Worm (Caenorhabditis elegans) whole organism, L1 larva: ENCODE results near the gene K03B8.4.

Source experiments
- C04F5.9 ChIP-seq: sonication (generic microtip); optimal IDR thresholded peaks from 2 replicates; lab custom pipeline; 2016; ENCODE audit warnings: missing genetic modification characterization, missing compliant biosample characterization
- C16A3.4 ChIP-seq: fragments of 150-350 bp; optimal IDR thresholded peaks from 2 replicates; lab custom pipeline; 2014; ENCODE audit warnings: missing biosample characterization, missing genetic modification characterization
- C34B4.2 ChIP-seq: sonication (generic microtip); optimal IDR thresholded peaks from 2 replicates; lab custom pipeline; 2017; ENCODE audit warnings: mild to moderate bottlenecking, missing genetic modification characterization, missing compliant biosample characterization
- aha-1 ChIP-seq: fragments of 150-350 bp; optimal IDR thresholded peaks from 2 replicates; lab custom pipeline; 2014; ENCODE audit warnings: missing biosample characterization, missing genetic modification characterization
- aly-2 ChIP-seq: fragments of 150-350 bp; optimal IDR thresholded peaks from 2 replicates; lab custom pipeline; 2014; ENCODE audit warnings: missing biosample characterization, missing genetic modification characterization
- ama-1 ChIP-seq: fragments of 150-350 bp; optimal IDR thresholded peaks from 2 replicates; lab custom pipeline; 2014
- ceh-82 ChIP-seq, 3 experiments: fragments of 150-350 bp in 1 of 3; sonication (generic microtip) in 2 of 3; optimal IDR thresholded peaks; 2 replicates each; lab custom pipeline; 2014 to 2017; ENCODE audit warnings: missing biosample characterization in 3 of 3, missing genetic modification characterization in 3 of 3
- dpl-1 ChIP-seq, 3 experiments: fragments of 150-350 bp in 2 of 3; sonication (generic microtip) in 1 of 3; optimal IDR thresholded peaks; 2 replicates each; lab custom pipeline; 2014 to 2017; ENCODE audit warnings: missing biosample characterization in 3 of 3, missing genetic modification characterization in 3 of 3, missing genetic modification reagents in 3 of 3
- efl-1 ChIP-seq, 4 experiments: fragments of 150-350 bp; optimal IDR thresholded peaks in 3 of 4; peaks in 1 of 4; 1 replicate in 1 of 4; 2 replicates in 3 of 4; lab custom pipeline; 2014; ENCODE audit warnings: missing biosample characterization in 2 of 4, missing genetic modification characterization in 2 of 4, missing genetic modification reagents in 2 of 4
- efl-3 ChIP-seq: fragments of 200-800 bp; sonication (Bioruptor generic); optimal IDR thresholded peaks from 2 replicates; lab custom pipeline; 2018; ENCODE audit warnings: mild to moderate bottlenecking, missing genetic modification characterization, missing compliant biosample characterization
- egl-13 ChIP-seq: sonication (generic microtip); optimal IDR thresholded peaks from 2 replicates; lab custom pipeline; 2016; ENCODE audit warnings: missing genotype, missing genetic modification reagents, missing genetic modification characterization, missing compliant biosample characterization
- egl-27 ChIP-seq, 2 experiments: fragments of 150-350 bp in 1 of 2; sonication (generic microtip); optimal IDR thresholded peaks; 3 replicates each; lab custom pipeline; 2017 to 2018; ENCODE audit warnings: missing biosample characterization in 2 of 2, missing genetic modification characterization in 2 of 2, missing genetic modification reagents in 2 of 2
- elt-2 ChIP-seq: sonication (generic microtip); optimal IDR thresholded peaks from 2 replicates; lab custom pipeline; 2016; ENCODE audit warnings: missing genetic modification characterization, mild to moderate bottlenecking, inconsistent platforms, missing compliant biosample characterization, missing genetic modification reagents
- ets-5 ChIP-seq: fragments of 200-800 bp; sonication (Bioruptor generic); IDR thresholded peaks from 2 replicates; pipeline ENCODE4 v1.3.6; 2022; ENCODE audit warnings: missing genetic modification characterization, missing compliant biosample characterization
- fkh-10 ChIP-seq: sonication (generic microtip); optimal IDR thresholded peaks from 2 replicates; lab custom pipeline; 2017; ENCODE audit warnings: missing biosample characterization, missing genetic modification reagents, missing genetic modification characterization
- fkh-4 ChIP-seq: sonication (generic microtip); optimal IDR thresholded peaks from 2 replicates; lab custom pipeline; 2016; ENCODE audit warnings: missing compliant biosample characterization, missing genetic modification characterization, borderline replicate concordance
- fkh-8 ChIP-seq: sonication (generic microtip); optimal IDR thresholded peaks from 2 replicates; lab custom pipeline; 2016; ENCODE audit warnings: mild to moderate bottlenecking, missing genetic modification characterization, missing compliant biosample characterization
- hlh-4 ChIP-seq: sonication (generic microtip); optimal IDR thresholded peaks from 2 replicates; lab custom pipeline; 2016; ENCODE audit warnings: mild to moderate bottlenecking, missing genetic modification characterization, missing compliant biosample characterization
- irx-1 ChIP-seq: sonication (generic microtip); optimal IDR thresholded peaks from 2 replicates; lab custom pipeline; 2016; ENCODE audit warnings: missing genetic modification characterization, missing compliant biosample characterization
- isw-1 ChIP-seq: fragments of 200-800 bp; sonication (Bioruptor generic); IDR thresholded peaks from 2 replicates; pipeline ENCODE4 v1.3.6; 2022; ENCODE audit warnings: missing genetic modification characterization, missing compliant biosample characterization
- jun-1 ChIP-seq: fragments of 150-350 bp; optimal IDR thresholded peaks from 2 replicates; lab custom pipeline; 2014; ENCODE audit warnings: missing biosample characterization, missing genetic modification reagents, missing genetic modification characterization
- lin-13 ChIP-seq: fragments of 150-350 bp; optimal IDR thresholded peaks from 2 replicates; lab custom pipeline; 2014; ENCODE audit warnings: missing biosample characterization, missing genetic modification reagents, missing genetic modification characterization
- lin-14 ChIP-seq: fragments of 200-800 bp; sonication (Bioruptor generic); optimal IDR thresholded peaks from 2 replicates; lab custom pipeline; 2018; ENCODE audit warnings: mild to moderate bottlenecking, missing genetic modification characterization, moderate library complexity, missing compliant biosample characterization
- lin-35 ChIP-seq, 2 experiments: fragments of 150-350 bp; optimal IDR thresholded peaks; 2 replicates each; lab custom pipeline; 2014; ENCODE audit warnings: missing biosample characterization in 2 of 2, missing genetic modification characterization in 2 of 2, missing genetic modification reagents in 2 of 2
- lin-39 ChIP-seq: fragments of 150-350 bp; optimal IDR thresholded peaks from 2 replicates; lab custom pipeline; 2014; ENCODE audit warnings: missing biosample characterization, missing genetic modification reagents, missing genetic modification characterization
- lir-3 ChIP-seq: sonication (generic microtip); optimal IDR thresholded peaks from 2 replicates; lab custom pipeline; 2016; ENCODE audit warnings: mild to moderate bottlenecking, missing genetic modification characterization, moderate library complexity, missing compliant biosample characterization; ENCODE audit not compliant: poor library complexity
- mef-2 ChIP-seq: fragments of 150-350 bp; optimal IDR thresholded peaks from 2 replicates; lab custom pipeline; 2014; ENCODE audit warnings: missing biosample characterization, missing genetic modification characterization
- mep-1 ChIP-seq: fragments of 150-350 bp; optimal IDR thresholded peaks from 2 replicates; lab custom pipeline; 2014; ENCODE audit warnings: missing biosample characterization, missing genetic modification characterization
- nhr-19 ChIP-seq: fragments of 200-800 bp; sonication (Bioruptor generic); conservative IDR thresholded peaks from 2 replicates; pipeline ENCODE4 v1.3.6; 2022; ENCODE audit warnings: missing genetic modification characterization, missing compliant biosample characterization
- nhr-20 ChIP-seq: sonication (generic microtip); optimal IDR thresholded peaks from 2 replicates; lab custom pipeline; 2016; ENCODE audit warnings: mild to moderate bottlenecking, missing genetic modification characterization, missing compliant biosample characterization
- nhr-237 ChIP-seq: fragments of 150-350 bp; optimal IDR thresholded peaks from 2 replicates; lab custom pipeline; 2014; ENCODE audit warnings: missing biosample characterization, missing genetic modification characterization
- nhr-77 ChIP-seq: fragments of 150-350 bp; optimal IDR thresholded peaks from 2 replicates; lab custom pipeline; 2014; ENCODE audit warnings: missing biosample characterization, missing genetic modification characterization
- nhr-84 ChIP-seq: sonication (generic microtip); optimal IDR thresholded peaks from 2 replicates; lab custom pipeline; 2017; ENCODE audit warnings: missing biosample characterization, missing genetic modification characterization
- pag-3 ChIP-seq: sonication (generic microtip); optimal IDR thresholded peaks from 2 replicates; lab custom pipeline; 2017; ENCODE audit warnings: missing genetic modification characterization, mild to moderate bottlenecking, missing compliant biosample characterization, antibody characterized with exemption, borderline replicate concordance; ENCODE audit not compliant: insufficient read depth
- pax-3 ChIP-seq: fragments of 200-800 bp; sonication (Bioruptor generic); optimal IDR thresholded peaks from 2 replicates; lab custom pipeline; 2018; ENCODE audit warnings: mild to moderate bottlenecking, missing genetic modification characterization, moderate library complexity, missing compliant biosample characterization
- pqm-1 ChIP-seq: sonication (generic microtip); optimal IDR thresholded peaks from 3 replicates; lab custom pipeline; 2017; ENCODE audit warnings: missing biosample characterization, missing genetic modification characterization
- skn-1 ChIP-seq: fragments of 150-350 bp; optimal IDR thresholded peaks from 2 replicates; lab custom pipeline; 2014; ENCODE audit warnings: missing biosample characterization, missing genetic modification characterization
- snu-23 ChIP-seq: sonication (generic microtip); optimal IDR thresholded peaks from 2 replicates; lab custom pipeline; 2016; ENCODE audit warnings: missing genetic modification characterization, missing compliant biosample characterization
- swsn-7 ChIP-seq: sonication (generic microtip); optimal IDR thresholded peaks from 2 replicates; lab custom pipeline; 2016; ENCODE audit warnings: missing genetic modification characterization, missing compliant biosample characterization
- tlp-1 ChIP-seq: fragments of 150-350 bp; optimal IDR thresholded peaks from 2 replicates; lab custom pipeline; 2014; ENCODE audit warnings: missing biosample characterization, missing genetic modification characterization
- unc-130 ChIP-seq: fragments of 150-350 bp; optimal IDR thresholded peaks from 2 replicates; lab custom pipeline; 2017; ENCODE audit warnings: missing biosample characterization, missing genetic modification characterization, inconsistent platforms
- unc-30 ChIP-seq: sonication (generic microtip); optimal IDR thresholded peaks from 2 replicates; lab custom pipeline; 2017; ENCODE audit warnings: missing biosample characterization, missing genetic modification characterization
- unc-62 ChIP-seq: fragments of 150-350 bp; optimal IDR thresholded peaks from 2 replicates; lab custom pipeline; 2014; ENCODE audit warnings: missing biosample characterization, missing genetic modification reagents, missing genetic modification characterization
- unc-86 ChIP-seq: sonication (generic microtip); optimal IDR thresholded peaks from 2 replicates; lab custom pipeline; 2016; ENCODE audit warnings: missing genetic modification characterization, missing compliant biosample characterization
- unc-98 ChIP-seq: fragments of 200-800 bp; sonication (Bioruptor generic); IDR thresholded peaks from 2 replicates; pipeline ENCODE4 v1.3.6; 2022; ENCODE audit warnings: missing genetic modification characterization, missing compliant biosample characterization
- xbp-1 ChIP-seq: sonication (generic microtip); optimal IDR thresholded peaks from 2 replicates; lab custom pipeline; 2016; ENCODE audit warnings: missing genetic modification characterization, missing compliant biosample characterization
- zag-1 ChIP-seq: fragments of 150-350 bp; optimal IDR thresholded peaks from 2 replicates; lab custom pipeline; 2014; ENCODE audit warnings: missing biosample characterization, missing genetic modification characterization
- ztf-11 ChIP-seq, 2 experiments: sonication (generic microtip); optimal IDR thresholded peaks; 2 replicates each; lab custom pipeline; 2016 to 2017; ENCODE audit warnings: missing genetic modification characterization in 2 of 2, missing biosample characterization in 1 of 2, missing compliant biosample characterization in 1 of 2

Gene K03B8.4

DNA sequence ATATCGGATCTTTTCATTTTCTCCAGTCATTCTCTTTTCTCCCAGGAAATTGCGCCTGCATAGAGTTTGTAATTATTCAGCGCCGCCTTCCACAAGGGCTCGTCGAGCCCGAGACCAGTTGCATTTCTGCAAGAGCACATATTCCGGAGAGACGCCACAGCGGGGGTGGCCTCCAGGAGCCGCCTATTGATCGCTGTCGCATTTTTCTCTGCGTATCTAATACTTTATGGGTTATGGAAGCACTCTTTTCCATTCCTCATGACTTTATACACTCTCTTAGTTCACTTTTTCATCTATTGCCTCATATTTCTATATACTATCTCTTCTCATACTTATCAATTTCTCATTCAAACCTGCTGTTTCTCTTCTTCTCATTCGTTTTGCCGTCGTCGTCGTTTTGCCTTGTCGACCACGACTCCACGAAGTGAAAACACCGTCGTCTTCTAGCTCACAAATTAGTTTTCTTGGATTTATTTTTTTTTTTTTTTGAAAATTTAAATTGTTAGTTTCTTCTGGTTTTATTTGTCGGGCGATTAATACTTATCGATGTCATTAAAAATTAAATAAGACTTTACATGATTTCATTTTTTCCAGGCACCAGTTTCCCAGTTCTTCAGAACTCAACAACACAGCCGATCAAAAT lies 19.7 kb downstream of the K03B8.4 start, which contains the start of gene cnb-1 (continued):
- TF ChIP-seq snu-23 (GFP tag; lab: Kevin White, UChicago) (peak; percentile 82), aly-2 (peak; percentile 10), tlp-1 (tag; lab: Kevin White, UChicago) (no peak), efl-1 (optimal IDR thresholded peaks at IDR 0.05; lab: Kevin White, UChicago) (peak; percentile 74 to 85), efl-1 (GFP tag; optimal IDR thresholded peaks at IDR 0.05 in 1 of 2; lab: Kevin White, UChicago) (peak; percentile 39 to 93), ztf-11 (tag; optimal IDR thresholded peaks at IDR 0.05; lab: Kevin White, UChicago) (peak in 1 of 2 experiments; percentile 7), unc-130 (tag; lab: Kevin White, UChicago) (no peak), isw-1 (peak; percentile 41), pax-3 (tag; lab: Kevin White, UChicago) (no peak), lin-14 (GFP tag; lab: Kevin White, UChicago) (peak; percentile 96), lin-13 (GFP tag; lab: Kevin White, UChicago) (peak; percentile 19), elt-2 (tag; lab: Kevin White, UChicago) (peak; percentile 35), efl-3 (GFP tag; lab: Kevin White, UChicago) (no peak), aha-1 (tag; lab: Kevin White, UChicago) (peak; percentile 10), mef-2 (tag; lab: Kevin White, UChicago) (no peak), lir-3 (tag; lab: Kevin White, UChicago) (peak; percentile 62), pqm-1 (tag; lab: Kevin White, UChicago) (no peak), nhr-77 (tag; lab: Kevin White, UChicago) (no peak), hlh-4 (tag; lab: Kevin White, UChicago) (no peak), irx-1 (peak; percentile 55), egl-27 (tag; optimal IDR thresholded peaks at IDR 0.05; lab: Kevin White, UChicago) (no peak), fkh-4 (peak; percentile 63), skn-1 (tag; lab: Kevin White, UChicago) (peak; percentile 63), lin-35 (GFP tag; optimal IDR thresholded peaks at IDR 0.05; lab: Kevin White, UChicago) (peak; percentile 48 to 58), swsn-7 (tag; lab: Kevin White, UChicago) (peak; percentile 83), unc-30 (tag; lab: Kevin White, UChicago) (no peak), C16A3.4 (no peak), nhr-84 (tag; lab: Kevin White, UChicago) (no peak), pag-3 (no peak), jun-1 (tag; lab: Kevin White, UChicago) (peak; percentile 56), nhr-20 (tag; lab: Kevin White, UChicago) (peak; percentile 59), zag-1 (no peak), nhr-237 (tag; lab: Kevin White, UChicago) (no peak), unc-86 (peak; percentile 81), dpl-1 (GFP tag; optimal IDR thresholded peaks at IDR 0.05; lab: Kevin White, UChicago) (peak in 2 of 3 experiments; percentile 30 to 39), C04F5.9 (no peak), C34B4.2 (tag; lab: Kevin White, UChicago) (no peak), nhr-19 (peak; percentile 62), mep-1 (tag; lab: Kevin White, UChicago) (peak; percentile 79), lin-39 (tag; lab: Kevin White, UChicago) (no peak), egl-13 (tag; lab: Kevin White, UChicago) (peak; percentile 81), ets-5 (no peak), unc-62 (GFP tag; lab: Kevin White, UChicago) (no peak), unc-98 (no peak), fkh-8 (tag; lab: Kevin White, UChicago) (peak; percentile 78), ama-1 (lab: Kevin White, UChicago) (peak; percentile 29), fkh-10 (peak; percentile 45), ceh-82 (tag; optimal IDR thresholded peaks at IDR 0.05; lab: Kevin White, UChicago) (peak; percentile 22 to 60 (median 38)), xbp-1 (tag; lab: Kevin White, UChicago) (peak; percentile 60)
